Fruit fly (Drosophila melanogaster) whole organism, pupa: ENCODE results near the gene CG14933.

Source experiments
- CG17806 ChIP-seq: fragments of 200-800 bp; sonication (Bioruptor generic); optimal IDR thresholded peaks from 2 replicates; lab custom pipeline; 2018; ENCODE audit warnings: missing biosample characterization, mild to moderate bottlenecking, missing genetic modification characterization, moderate library complexity
- CG9948 ChIP-seq: fragments of 200-800 bp; sonication (Bioruptor generic); optimal IDR thresholded peaks from 2 replicates; lab custom pipeline; 2018; ENCODE audit warnings: missing biosample characterization, mild to moderate bottlenecking, missing genetic modification characterization, moderate library complexity
- gl ChIP-seq: fragments of 200-800 bp; sonication (Bioruptor generic); optimal IDR thresholded peaks from 2 replicates; lab custom pipeline; 2018; ENCODE audit warnings: missing biosample characterization, mild to moderate bottlenecking, missing genetic modification characterization

DNA sequence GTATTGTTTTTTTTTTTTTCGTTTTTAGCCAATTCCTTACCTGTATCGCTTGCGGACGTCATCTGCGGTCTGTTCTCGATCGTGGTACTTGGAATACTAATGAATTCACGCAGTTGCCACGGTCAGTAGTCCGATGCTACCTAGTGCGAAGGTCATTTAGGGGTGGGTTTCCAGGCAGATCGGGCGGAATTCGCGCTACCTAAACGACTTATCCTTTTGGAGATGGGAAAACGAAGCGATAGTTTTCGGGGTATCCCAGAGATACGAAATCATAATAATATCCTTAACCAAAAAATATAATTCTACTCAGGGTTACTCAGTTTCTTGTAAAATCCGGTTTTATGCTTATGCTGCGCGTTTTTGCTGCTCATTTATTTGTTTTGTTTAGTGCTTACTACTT lies 48.6 kb upstream of the CG14933 start, which contains the start of gene CG14937:
- no peak for TF ChIP-seq CG9948 (tag; lab: Kevin White, UChicago)
- no peak for TF ChIP-seq gl (tag; lab: Kevin White, UChicago)
- no peak for TF ChIP-seq CG17806 (tag; lab: Kevin White, UChicago)
